Worm (Caenorhabditis elegans) whole organism, L1 larva: Measurements from ENCODE around the gene ztf-22.

ENCODE experiments used
- C04F5.9 ChIP-seq: sonication (generic microtip); optimal IDR thresholded peaks from 2 replicates; lab custom pipeline; 2016; ENCODE audit warnings: missing genetic modification characterization, missing compliant biosample characterization
- C16A3.4 ChIP-seq: fragments of 150-350 bp; optimal IDR thresholded peaks from 2 replicates; lab custom pipeline; 2014; ENCODE audit warnings: missing biosample characterization, missing genetic modification characterization
- F16B12.6 ChIP-seq: fragments of 150-350 bp; optimal IDR thresholded peaks from 2 replicates; lab custom pipeline; 2014; ENCODE audit warnings: missing biosample characterization, missing genetic modification characterization
- alr-1 ChIP-seq: fragments of 200-800 bp; sonication (Bioruptor generic); optimal IDR thresholded peaks from 2 replicates; lab custom pipeline; 2018; ENCODE audit warnings: borderline replicate concordance, mild to moderate bottlenecking, missing genetic modification characterization, missing compliant biosample characterization
- blmp-1 ChIP-seq: fragments of 150-350 bp; optimal IDR thresholded peaks from 2 replicates; lab custom pipeline; 2014; ENCODE audit warnings: missing biosample characterization, missing genetic modification characterization
- ceh-8 ChIP-seq: fragments of 200-800 bp; sonication (Bioruptor generic); optimal IDR thresholded peaks from 2 replicates; lab custom pipeline; 2018; ENCODE audit warnings: mild to moderate bottlenecking, missing genetic modification characterization, moderate library complexity, missing compliant biosample characterization
- ceh-82 ChIP-seq, 3 experiments: fragments of 150-350 bp in 1 of 3; sonication (generic microtip) in 2 of 3; optimal IDR thresholded peaks; 2 replicates each; lab custom pipeline; 2014 to 2017; ENCODE audit warnings: missing biosample characterization in 3 of 3, missing genetic modification characterization in 3 of 3
- ces-1 ChIP-seq: fragments of 150-350 bp; optimal IDR thresholded peaks from 2 replicates; lab custom pipeline; 2014; ENCODE audit warnings: missing biosample characterization, missing genetic modification reagents, missing genetic modification characterization
- dsc-1 ChIP-seq: sonication (generic microtip); optimal IDR thresholded peaks from 2 replicates; lab custom pipeline; 2016; ENCODE audit warnings: mild to moderate bottlenecking, missing genetic modification characterization, missing compliant biosample characterization
- egl-13 ChIP-seq: sonication (generic microtip); optimal IDR thresholded peaks from 2 replicates; lab custom pipeline; 2016; ENCODE audit warnings: missing genotype, missing genetic modification reagents, missing genetic modification characterization, missing compliant biosample characterization
- egl-27 ChIP-seq, 2 experiments: fragments of 150-350 bp in 1 of 2; sonication (generic microtip); optimal IDR thresholded peaks; 3 replicates each; lab custom pipeline; 2017 to 2018; ENCODE audit warnings: missing biosample characterization in 2 of 2, missing genetic modification characterization in 2 of 2, missing genetic modification reagents in 2 of 2
- elt-3 ChIP-seq, 6 experiments: fragments of 150-350 bp in 1 of 6; sonication (generic microtip); optimal IDR thresholded peaks; 2 replicates each; lab custom pipeline; 2017 to 2018; ENCODE audit warnings: missing biosample characterization in 6 of 6, missing genetic modification characterization in 6 of 6, inconsistent platforms in 1 of 6
- ets-5 ChIP-seq: fragments of 200-800 bp; sonication (Bioruptor generic); IDR thresholded peaks from 2 replicates; pipeline ENCODE4 v1.3.6; 2022; ENCODE audit warnings: missing genetic modification characterization, missing compliant biosample characterization
- fkh-10 ChIP-seq: sonication (generic microtip); optimal IDR thresholded peaks from 2 replicates; lab custom pipeline; 2017; ENCODE audit warnings: missing biosample characterization, missing genetic modification reagents, missing genetic modification characterization
- fos-1 ChIP-seq: fragments of 150-350 bp; optimal IDR thresholded peaks from 2 replicates; lab custom pipeline; 2014; ENCODE audit warnings: missing biosample characterization, missing genetic modification characterization
- hlh-17 ChIP-seq: fragments of 200-800 bp; sonication (Bioruptor generic); optimal IDR thresholded peaks from 2 replicates; lab custom pipeline; 2018; ENCODE audit warnings: missing genetic modification characterization, mild to moderate bottlenecking, missing compliant biosample characterization, moderate library complexity, borderline replicate concordance
- isw-1 ChIP-seq: fragments of 200-800 bp; sonication (Bioruptor generic); IDR thresholded peaks from 2 replicates; pipeline ENCODE4 v1.3.6; 2022; ENCODE audit warnings: missing genetic modification characterization, missing compliant biosample characterization
- jun-1 ChIP-seq: fragments of 150-350 bp; optimal IDR thresholded peaks from 2 replicates; lab custom pipeline; 2014; ENCODE audit warnings: missing biosample characterization, missing genetic modification reagents, missing genetic modification characterization
- lin-35 ChIP-seq, 2 experiments: fragments of 150-350 bp; optimal IDR thresholded peaks; 2 replicates each; lab custom pipeline; 2014; ENCODE audit warnings: missing biosample characterization in 2 of 2, missing genetic modification characterization in 2 of 2, missing genetic modification reagents in 2 of 2
- lir-3 ChIP-seq: sonication (generic microtip); optimal IDR thresholded peaks from 2 replicates; lab custom pipeline; 2016; ENCODE audit warnings: mild to moderate bottlenecking, missing genetic modification characterization, moderate library complexity, missing compliant biosample characterization; ENCODE audit not compliant: poor library complexity
- lsy-2 ChIP-seq, 2 experiments: fragments of 150-350 bp; optimal IDR thresholded peaks; 2 replicates each; lab custom pipeline; 2014; ENCODE audit warnings: missing biosample characterization in 2 of 2, missing genetic modification characterization in 2 of 2
- mab-9 ChIP-seq: fragments of 200-800 bp; sonication (Bioruptor generic); IDR thresholded peaks from 2 replicates; pipeline ENCODE4 v1.3.6; 2022; ENCODE audit warnings: missing genetic modification reagents, missing genetic modification characterization, missing compliant biosample characterization
- mdl-1 ChIP-seq, 2 experiments: fragments of 150-350 bp; optimal IDR thresholded peaks; 2 replicates each; lab custom pipeline; 2014 to 2017; ENCODE audit warnings: missing biosample characterization in 2 of 2, missing genetic modification characterization in 2 of 2, inconsistent platforms in 1 of 2
- mef-2 ChIP-seq: fragments of 150-350 bp; optimal IDR thresholded peaks from 2 replicates; lab custom pipeline; 2014; ENCODE audit warnings: missing biosample characterization, missing genetic modification characterization
- mep-1 ChIP-seq: fragments of 150-350 bp; optimal IDR thresholded peaks from 2 replicates; lab custom pipeline; 2014; ENCODE audit warnings: missing biosample characterization, missing genetic modification characterization
- nhr-19 ChIP-seq: fragments of 200-800 bp; sonication (Bioruptor generic); conservative IDR thresholded peaks from 2 replicates; pipeline ENCODE4 v1.3.6; 2022; ENCODE audit warnings: missing genetic modification characterization, missing compliant biosample characterization
- nhr-20 ChIP-seq: sonication (generic microtip); optimal IDR thresholded peaks from 2 replicates; lab custom pipeline; 2016; ENCODE audit warnings: mild to moderate bottlenecking, missing genetic modification characterization, missing compliant biosample characterization
- nhr-237 ChIP-seq: fragments of 150-350 bp; optimal IDR thresholded peaks from 2 replicates; lab custom pipeline; 2014; ENCODE audit warnings: missing biosample characterization, missing genetic modification characterization
- nhr-71 ChIP-seq: sonication (generic microtip); optimal IDR thresholded peaks from 2 replicates; lab custom pipeline; 2016; ENCODE audit warnings: mild to moderate bottlenecking, missing genetic modification characterization, moderate library complexity, missing compliant biosample characterization
- nhr-77 ChIP-seq: fragments of 150-350 bp; optimal IDR thresholded peaks from 2 replicates; lab custom pipeline; 2014; ENCODE audit warnings: missing biosample characterization, missing genetic modification characterization
- pqm-1 ChIP-seq: sonication (generic microtip); optimal IDR thresholded peaks from 3 replicates; lab custom pipeline; 2017; ENCODE audit warnings: missing biosample characterization, missing genetic modification characterization
- skn-1 ChIP-seq: fragments of 150-350 bp; optimal IDR thresholded peaks from 2 replicates; lab custom pipeline; 2014; ENCODE audit warnings: missing biosample characterization, missing genetic modification characterization
- snpc-4 ChIP-seq: fragments of 150-350 bp; optimal IDR thresholded peaks from 2 replicates; lab custom pipeline; 2014; ENCODE audit warnings: missing biosample characterization, missing genetic modification characterization
- snu-23 ChIP-seq: sonication (generic microtip); optimal IDR thresholded peaks from 2 replicates; lab custom pipeline; 2016; ENCODE audit warnings: missing genetic modification characterization, missing compliant biosample characterization
- sptf-1 ChIP-seq: fragments of 150-350 bp; optimal IDR thresholded peaks from 2 replicates; lab custom pipeline; 2014; ENCODE audit warnings: missing biosample characterization, missing genetic modification characterization
- sup-37 ChIP-seq: fragments of 200-800 bp; sonication (Bioruptor generic); optimal IDR thresholded peaks from 2 replicates; lab custom pipeline; 2018; ENCODE audit warnings: mild to moderate bottlenecking, missing genetic modification characterization, missing compliant biosample characterization
- swsn-7 ChIP-seq: sonication (generic microtip); optimal IDR thresholded peaks from 2 replicates; lab custom pipeline; 2016; ENCODE audit warnings: missing genetic modification characterization, missing compliant biosample characterization
- unc-130 ChIP-seq: fragments of 150-350 bp; optimal IDR thresholded peaks from 2 replicates; lab custom pipeline; 2017; ENCODE audit warnings: missing biosample characterization, missing genetic modification characterization, inconsistent platforms
- unc-30 ChIP-seq: sonication (generic microtip); optimal IDR thresholded peaks from 2 replicates; lab custom pipeline; 2017; ENCODE audit warnings: missing biosample characterization, missing genetic modification characterization
- unc-86 ChIP-seq: sonication (generic microtip); optimal IDR thresholded peaks from 2 replicates; lab custom pipeline; 2016; ENCODE audit warnings: missing genetic modification characterization, missing compliant biosample characterization
- unc-98 ChIP-seq: fragments of 200-800 bp; sonication (Bioruptor generic); IDR thresholded peaks from 2 replicates; pipeline ENCODE4 v1.3.6; 2022; ENCODE audit warnings: missing genetic modification characterization, missing compliant biosample characterization
- xbp-1 ChIP-seq: sonication (generic microtip); optimal IDR thresholded peaks from 2 replicates; lab custom pipeline; 2016; ENCODE audit warnings: missing genetic modification characterization, missing compliant biosample characterization
- zag-1 ChIP-seq: fragments of 150-350 bp; optimal IDR thresholded peaks from 2 replicates; lab custom pipeline; 2014; ENCODE audit warnings: missing biosample characterization, missing genetic modification characterization
- zip-4 ChIP-seq: fragments of 200-800 bp; sonication (Bioruptor generic); optimal IDR thresholded peaks from 2 replicates; lab custom pipeline; 2018; ENCODE audit warnings: mild to moderate bottlenecking, missing genetic modification characterization, moderate library complexity, missing compliant biosample characterization
- ztf-11 ChIP-seq, 2 experiments: sonication (generic microtip); optimal IDR thresholded peaks; 2 replicates each; lab custom pipeline; 2016 to 2017; ENCODE audit warnings: missing genetic modification characterization in 2 of 2, missing biosample characterization in 1 of 2, missing compliant biosample characterization in 1 of 2

Gene ztf-22

DNA sequence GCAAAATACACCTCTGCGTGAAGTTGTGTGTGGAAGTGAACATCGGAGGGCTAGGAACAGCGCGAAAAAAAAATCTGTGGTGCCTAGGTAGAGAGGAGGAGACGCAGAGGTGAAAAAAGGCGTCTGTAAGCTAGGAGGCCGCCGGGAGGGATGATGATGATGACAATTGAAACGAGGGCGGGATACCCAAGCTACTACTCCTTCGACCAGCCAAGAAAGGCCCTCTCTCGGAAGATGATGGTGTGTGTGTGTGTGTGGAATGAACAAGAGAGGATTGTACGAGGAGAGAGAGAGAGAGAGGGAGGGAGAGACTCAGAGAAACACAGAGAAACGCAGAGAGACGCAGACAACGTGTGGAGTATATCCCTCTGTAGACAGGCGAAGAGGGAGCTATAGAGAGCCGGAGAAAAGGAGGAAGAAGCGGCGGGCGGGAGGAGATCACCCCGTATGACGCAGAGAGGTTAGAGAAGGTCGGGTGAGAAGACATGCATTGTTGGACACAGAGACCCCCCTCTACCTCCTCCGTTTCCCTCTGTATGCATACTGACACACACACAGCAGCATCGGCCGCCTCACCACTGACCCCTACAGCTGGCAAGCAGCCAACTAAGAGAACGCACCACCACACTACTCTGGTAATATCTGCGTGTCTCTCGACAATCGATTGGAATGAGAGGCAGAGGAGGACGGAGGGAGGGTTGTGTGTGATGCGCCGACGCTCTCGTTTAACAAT, 49.5 kb upstream of the ztf-22 start (continued):
- TF ChIP-seq unc-30 (tag; lab: Kevin White, UChicago) (no peak), lir-3 (tag; lab: Kevin White, UChicago) (no peak), unc-98 (no peak), ztf-11 (tag; optimal IDR thresholded peaks at IDR 0.05; lab: Kevin White, UChicago) (peak in 1 of 2 experiments; percentile 74), C16A3.4 (tag; lab: Kevin White, UChicago) (peak; percentile 30), zip-4 (GFP tag; lab: Kevin White, UChicago) (no peak), C04F5.9 (tag; lab: Kevin White, UChicago) (peak; percentile 48), unc-86 (tag; lab: Kevin White, UChicago) (peak; percentile 95), fos-1 (peak; percentile 45), snpc-4 (tag; lab: Kevin White, UChicago) (peak; percentile 54), swsn-7 (tag; lab: Kevin White, UChicago) (peak; percentile 91), pqm-1 (tag; lab: Kevin White, UChicago) (no peak), nhr-20 (tag; lab: Kevin White, UChicago) (peak; percentile 85), fkh-10 (peak; percentile 84), elt-3 (tag; optimal IDR thresholded peaks at IDR 0.05; lab: Kevin White, UChicago) (peak in 1 of 6 experiments; percentile 51), lin-35 (GFP tag; optimal IDR thresholded peaks at IDR 0.05; lab: Kevin White, UChicago) (peak; percentile 56 to 76), nhr-19 (GFP tag; lab: Robert Waterston, UW) (peak; percentile 81), egl-27 (tag; optimal IDR thresholded peaks at IDR 0.05; lab: Kevin White, UChicago) (peak; percentile 37 to 55), jun-1 (tag; lab: Kevin White, UChicago) (peak; percentile 73), mef-2 (tag; lab: Kevin White, UChicago) (no peak), ces-1 (GFP tag; lab: Kevin White, UChicago) (no peak), zag-1 (peak; percentile 10), nhr-77 (tag; lab: Kevin White, UChicago) (peak; percentile 77), mab-9 (GFP tag; lab: Robert Waterston, UW) (peak; percentile 22; the same call in 1 of the 2 replicates), egl-13 (peak; percentile 90), sptf-1 (no peak), lsy-2 (tag; optimal IDR thresholded peaks at IDR 0.05; lab: Kevin White, UChicago) (peak; percentile 65 to 80), F16B12.6 (tag; lab: Kevin White, UChicago) (no peak), mdl-1 (tag; optimal IDR thresholded peaks at IDR 0.05; lab: Kevin White, UChicago) (peak in 1 of 2 experiments; percentile 73), unc-130 (peak; percentile 59), isw-1 (peak; percentile 71), blmp-1 (no peak), snu-23 (GFP tag; lab: Kevin White, UChicago) (peak; percentile 94), alr-1 (no peak), ceh-8 (peak; percentile 70), nhr-71 (tag; lab: Kevin White, UChicago) (peak; percentile 94), mep-1 (tag; lab: Kevin White, UChicago) (peak; percentile 49), hlh-17 (GFP tag; lab: Kevin White, UChicago) (no peak), sup-37 (GFP tag; lab: Kevin White, UChicago) (peak; percentile 45), xbp-1 (tag; lab: Kevin White, UChicago) (peak; percentile 68), skn-1 (peak; percentile 63), nhr-237 (peak; percentile 29), ceh-82 (tag; optimal IDR thresholded peaks at IDR 0.05; lab: Kevin White, UChicago) (peak; percentile 49 to 64 (median 51)), dsc-1 (peak; percentile 78), ets-5 (GFP tag; lab: Robert Waterston, UW) (no peak)
